Fruit fly (Drosophila melanogaster): ENCODE results near the gene CG13949.
A peak's percentile ranks its signal among the peaks of the same experiment; 100 is the strongest.

- peak; percentile 51 for TF ChIP-seq CG33017 (tag; optimal IDR thresholded peaks at IDR 0.05)
- no peak for TF ChIP-seq Clk (GFP tag; optimal IDR thresholded peaks at IDR 0.05)
- peak; percentile 42 for TF ChIP-seq toe (GFP tag; optimal IDR thresholded peaks at IDR 0.05)
- no peak for TF ChIP-seq cic (GFP tag; optimal IDR thresholded peaks at IDR 0.05)
- no peak for TF ChIP-seq tj (GFP tag; optimal IDR thresholded peaks at IDR 0.05)
These were observed at the start of gene CG13949 for dm6 chr2L:855052-855547.
